Worm (Caenorhabditis elegans) whole organism, L3 larva: ENCODE data around the gene prx-12.

Source experiments
- aly-2 ChIP-seq: fragments of 150-350 bp; optimal IDR thresholded peaks from 2 replicates; lab custom pipeline; 2014; ENCODE audit warnings: missing biosample characterization, missing genetic modification characterization
- ama-1 ChIP-seq: fragments of 150-350 bp; optimal IDR thresholded peaks from 2 replicates; lab custom pipeline; 2018
- ceh-9 ChIP-seq: sonication (generic microtip); optimal IDR thresholded peaks from 2 replicates; lab custom pipeline; 2018; ENCODE audit warnings: missing biosample characterization, missing genetic modification characterization
- fos-1 ChIP-seq: fragments of 150-350 bp; optimal IDR thresholded peaks from 2 replicates; lab custom pipeline; 2014; ENCODE audit warnings: missing biosample characterization, missing genetic modification characterization
- nhr-237 ChIP-seq: fragments of 150-350 bp; optimal IDR thresholded peaks from 2 replicates; lab custom pipeline; 2014; ENCODE audit warnings: missing biosample characterization, missing genetic modification characterization
- nhr-28 ChIP-seq: fragments of 150-350 bp; optimal IDR thresholded peaks from 2 replicates; lab custom pipeline; 2014; ENCODE audit warnings: missing biosample characterization, missing genetic modification characterization
- pqm-1 ChIP-seq: fragments of 150-350 bp; optimal IDR thresholded peaks from 2 replicates; lab custom pipeline; 2017; ENCODE audit warnings: missing biosample characterization, missing genetic modification characterization, inconsistent platforms
- skn-1 ChIP-seq: fragments of 150-350 bp; optimal IDR thresholded peaks from 2 replicates; lab custom pipeline; 2014; ENCODE audit warnings: missing biosample characterization, missing genetic modification characterization
- unc-39 ChIP-seq: sonication (generic microtip); optimal IDR thresholded peaks from 4 replicates; lab custom pipeline; 2017; ENCODE audit warnings: missing biosample characterization, missing genetic modification characterization
- unc-62 ChIP-seq: fragments of 150-350 bp; sonication (generic microtip); optimal IDR thresholded peaks from 4 replicates; lab custom pipeline; 2014; ENCODE audit warnings: missing biosample characterization, missing genetic modification reagents, missing genetic modification characterization
- ztf-11 ChIP-seq: fragments of 150-350 bp; optimal IDR thresholded peaks from 2 replicates; lab custom pipeline; 2014; ENCODE audit warnings: missing biosample characterization, missing genetic modification characterization

DNA sequence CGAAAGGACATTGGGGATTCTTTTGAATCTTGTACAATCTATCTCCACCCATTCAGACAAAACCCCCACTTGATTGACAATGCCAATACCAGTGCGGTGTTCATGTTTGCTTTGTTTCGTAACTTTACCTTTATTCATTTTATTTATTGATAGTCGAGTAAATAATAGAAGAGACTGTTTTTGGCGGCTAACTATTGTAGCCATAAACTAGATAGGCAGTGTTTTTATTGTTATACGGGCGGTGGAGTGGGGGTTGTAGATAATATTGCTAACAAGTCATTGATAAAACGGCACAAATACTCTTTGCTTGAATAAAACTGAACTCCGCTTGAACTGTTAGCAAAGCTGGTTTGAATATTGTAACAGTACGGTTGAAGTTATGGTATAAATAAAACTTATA, 28.2 kb upstream of the prx-12 start:
- no peak for TF ChIP-seq ceh-9 (tag; lab: Kevin White, UChicago)
- no peak for TF ChIP-seq fos-1 (tag; lab: Kevin White, UChicago)
- no peak for TF ChIP-seq nhr-28 (tag; lab: Kevin White, UChicago)
- TF ChIP-seq ama-1, result no peak
- no peak for TF ChIP-seq unc-39 (tag; lab: Kevin White, UChicago)
- no peak for TF ChIP-seq nhr-237 (tag; lab: Kevin White, UChicago)
- TF ChIP-seq ztf-11 (tag; lab: Kevin White, UChicago), result no peak
- TF ChIP-seq unc-62, result no peak
- no peak for TF ChIP-seq skn-1 (tag; lab: Kevin White, UChicago)
- TF ChIP-seq aly-2 (tag; lab: Kevin White, UChicago), result no peak
- TF ChIP-seq pqm-1 (tag; lab: Kevin White, UChicago), result no peak
